In the genomic region with DNA sequence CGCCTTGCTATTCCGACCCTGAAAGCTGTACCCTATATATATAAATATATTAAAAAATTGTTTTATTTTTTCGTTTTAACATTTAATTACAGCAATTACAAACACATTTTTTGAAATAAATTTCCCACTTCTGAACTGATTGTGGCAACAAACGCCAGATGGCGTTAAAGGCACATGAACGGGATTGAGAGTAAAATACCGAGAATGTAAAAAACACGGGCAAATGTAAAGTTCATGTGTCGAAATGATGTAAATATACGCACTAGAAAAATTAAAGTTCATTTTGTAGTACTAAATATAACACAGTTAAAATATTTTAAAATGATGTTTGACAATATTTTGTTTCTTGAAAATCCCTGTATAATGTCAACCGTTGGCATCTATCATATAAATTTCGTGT, we compare ENCODE assay signal across 1 fruit fly cellular context.
TF ChIP-seq lines count a peak whose summit lies in the region.

No protein-coding gene starts in this region.

TF ChIP-seq in whole organism, embryonic, 481 proteins besides CTCF, POLR2A, EP300 and RAD21 (continued from another document and continues in another):
- no peak for TF ChIP-seq CG7745 (tag; optimal IDR thresholded peaks at IDR 0.05; lab: Kevin White, UChicago)
- no peak for TF ChIP-seq CG8281 (tag; optimal IDR thresholded peaks at IDR 0.05; lab: Kevin White, UChicago)
- TF ChIP-seq nau (GFP tag; optimal IDR thresholded peaks at IDR 0.05; lab: Kevin White, UChicago), result no peak
- TF ChIP-seq sd (tag; optimal IDR thresholded peaks at IDR 0.05; lab: Kevin White, UChicago), result no peak
- no peak for TF ChIP-seq CG10565 (GFP tag; optimal IDR thresholded peaks at IDR 0.05; lab: Kevin White, UChicago)
- no peak for TF ChIP-seq CG11560 (tag; IDR thresholded peaks at IDR 0.05; lab: Robert Waterston, UW)
- peak; percentile 7 for TF ChIP-seq tap (tag; optimal IDR thresholded peaks at IDR 0.05; lab: Kevin White, UChicago)
- peak; percentile 41 for TF ChIP-seq az2 (GFP tag; optimal IDR thresholded peaks at IDR 0.05; lab: Kevin White, UChicago)
- no peak for TF ChIP-seq abd-A (tag; optimal IDR thresholded peaks at IDR 0.05; lab: Kevin White, UChicago)
- TF ChIP-seq ab (GFP tag; optimal IDR thresholded peaks at IDR 0.05; lab: Kevin White, UChicago), result no peak
- no peak for TF ChIP-seq ham (GFP tag; IDR thresholded peaks at IDR 0.05; lab: Robert Waterston, UW)
- TF ChIP-seq lab (GFP tag; optimal IDR thresholded peaks at IDR 0.05; lab: Kevin White, UChicago), result peak; percentile 29
- peak; percentile 27; the same call in 1 of the 3 replicates for TF ChIP-seq hb (GFP tag; IDR thresholded peaks at IDR 0.05; lab: Robert Waterston, UW; ENCODE audit: partially characterized antibody)
- no peak for TF ChIP-seq pum (GFP tag; optimal IDR thresholded peaks at IDR 0.05; lab: Kevin White, UChicago)
- TF ChIP-seq CG17802 (tag; optimal IDR thresholded peaks at IDR 0.05; lab: Kevin White, UChicago), result peak; percentile 13
- TF ChIP-seq Bgb (GFP tag; IDR thresholded peaks at IDR 0.05; lab: Robert Waterston, UW; ENCODE audit: partially characterized antibody), result peak; percentile 81
- TF ChIP-seq CG10654 (GFP tag; optimal IDR thresholded peaks at IDR 0.05; lab: Kevin White, UChicago), result no peak
- TF ChIP-seq eyg (GFP tag; optimal IDR thresholded peaks at IDR 0.05; lab: Kevin White, UChicago), result no peak
- TF ChIP-seq CG4328 (GFP tag; optimal IDR thresholded peaks at IDR 0.05; lab: Kevin White, UChicago), result no peak
- no peak for TF ChIP-seq bab2 (GFP tag; optimal IDR thresholded peaks at IDR 0.05; lab: Kevin White, UChicago)
- TF ChIP-seq CG34224 (GFP tag; IDR thresholded peaks at IDR 0.05; lab: Robert Waterston, UW; ENCODE audit: partially characterized antibody), result no peak
- TF ChIP-seq kah (GFP tag; optimal IDR thresholded peaks at IDR 0.05; lab: Kevin White, UChicago), result peak; percentile 42
- TF ChIP-seq lilli (GFP tag; optimal IDR thresholded peaks at IDR 0.05; lab: Kevin White, UChicago), result no peak
- TF ChIP-seq Lim3 (GFP tag; IDR thresholded peaks at IDR 0.05; lab: Robert Waterston, UW), result no peak
- TF ChIP-seq scrt (GFP tag; optimal IDR thresholded peaks at IDR 0.05; lab: Kevin White, UChicago), result no peak
- TF ChIP-seq exex (tag; optimal IDR thresholded peaks at IDR 0.05; lab: Kevin White, UChicago), result no peak
- no peak for TF ChIP-seq oc (tag; optimal IDR thresholded peaks at IDR 0.05; lab: Kevin White, UChicago)
- peak; percentile 31 for TF ChIP-seq CG1233 (GFP tag; optimal IDR thresholded peaks at IDR 0.05; lab: Kevin White, UChicago)
- no peak for TF ChIP-seq Nf-YC (tag; optimal IDR thresholded peaks at IDR 0.05; lab: Kevin White, UChicago)
- TF ChIP-seq kni (GFP tag; optimal IDR thresholded peaks at IDR 0.05; lab: Kevin White, UChicago), result no peak
- no peak for TF ChIP-seq CG11696 (GFP tag; IDR thresholded peaks at IDR 0.05; lab: Robert Waterston, UW)
- peak; percentile 27 for TF ChIP-seq CG12071 (GFP tag; optimal IDR thresholded peaks at IDR 0.05; lab: Kevin White, UChicago)
- TF ChIP-seq Adf1 (GFP tag; IDR thresholded peaks at IDR 0.05; lab: Robert Waterston, UW), result no peak
- TF ChIP-seq CG8359 (GFP tag; optimal IDR thresholded peaks at IDR 0.05; lab: Kevin White, UChicago; ENCODE audit: borderline replicate concordance), result no peak
- TF ChIP-seq Blimp-1 (GFP tag; optimal IDR thresholded peaks at IDR 0.05; lab: Kevin White, UChicago), result no peak
- TF ChIP-seq CG6254 (GFP tag; optimal IDR thresholded peaks at IDR 0.05; lab: Kevin White, UChicago), result peak; percentile 61
- TF ChIP-seq Rfx (GFP tag; IDR thresholded peaks at IDR 0.05; lab: Robert Waterston, UW), result 0 out of 2 replicates have a peak, but pooled peaks have one; percentile 40
- peak; percentile 31 for TF ChIP-seq Hmr (GFP tag; optimal IDR thresholded peaks at IDR 0.05; lab: Kevin White, UChicago)
- TF ChIP-seq so (GFP tag; IDR thresholded peaks at IDR 0.05; lab: Robert Waterston, UW), result no peak
- peak; percentile 26 for TF ChIP-seq CG10267 (tag; optimal IDR thresholded peaks at IDR 0.05; lab: Kevin White, UChicago)
- no peak for TF ChIP-seq hkb (optimal IDR thresholded peaks at IDR 0.05; lab: Kevin White, UChicago)
- TF ChIP-seq hkb (GFP tag; IDR thresholded peaks at IDR 0.05; lab: Robert Waterston, UW), result no peak
- TF ChIP-seq pros (GFP tag; optimal IDR thresholded peaks at IDR 0.05; lab: Kevin White, UChicago), result no peak
- no peak for TF ChIP-seq ac (GFP tag; optimal IDR thresholded peaks at IDR 0.05; lab: Kevin White, UChicago)
- TF ChIP-seq Neu2 (GFP tag; optimal IDR thresholded peaks at IDR 0.05; lab: Kevin White, UChicago; ENCODE audit: borderline replicate concordance), result no peak
- TF ChIP-seq Atf-2 (GFP tag; optimal IDR thresholded peaks at IDR 0.05; lab: Kevin White, UChicago), result no peak
- TF ChIP-seq btn (GFP tag; optimal IDR thresholded peaks at IDR 0.05; lab: Kevin White, UChicago), result no peak
- TF ChIP-seq stc (GFP tag; IDR thresholded peaks at IDR 0.05; lab: Robert Waterston, UW), result no peak
- no peak for TF ChIP-seq slbo (GFP tag; IDR thresholded peaks at IDR 0.05; lab: Robert Waterston, UW)
- no peak for TF ChIP-seq CG7271 (tag; optimal IDR thresholded peaks at IDR 0.05; lab: Kevin White, UChicago)
- no peak for TF ChIP-seq CG11398 (GFP tag; optimal IDR thresholded peaks at IDR 0.05; lab: Kevin White, UChicago)
- no peak for TF ChIP-seq CG13775 (GFP tag; optimal IDR thresholded peaks at IDR 0.05; lab: Kevin White, UChicago)
- TF ChIP-seq CG3838 (GFP tag; optimal IDR thresholded peaks at IDR 0.05; lab: Kevin White, UChicago), result no peak
- TF ChIP-seq HLHmδ (GFP tag; optimal IDR thresholded peaks at IDR 0.05; lab: Kevin White, UChicago), result no peak
- no peak for TF ChIP-seq ap (GFP tag; IDR thresholded peaks at IDR 0.05; lab: Robert Waterston, UW)
- peak; percentile 36 for TF ChIP-seq dmrt11E (tag; optimal IDR thresholded peaks at IDR 0.05; lab: Kevin White, UChicago)
- TF ChIP-seq ERR (GFP tag; optimal IDR thresholded peaks at IDR 0.05; lab: Kevin White, UChicago), result no peak
- TF ChIP-seq trem (tag; optimal IDR thresholded peaks at IDR 0.05; lab: Kevin White, UChicago), result peak; percentile 26
- peak; percentile 13 for TF ChIP-seq sens (GFP tag; lab: Kevin White, UChicago)
- no peak for TF ChIP-seq NC2α (GFP tag; optimal IDR thresholded peaks at IDR 0.05; lab: Kevin White, UChicago)
- TF ChIP-seq unc-4 (GFP tag; IDR thresholded peaks at IDR 0.05; lab: Robert Waterston, UW; ENCODE audit: partially characterized antibody), result no peak
- TF ChIP-seq CG2202 (tag; optimal IDR thresholded peaks at IDR 0.05; lab: Kevin White, UChicago), result no peak
- TF ChIP-seq CG9437 (GFP tag; optimal IDR thresholded peaks at IDR 0.05; lab: Kevin White, UChicago), result no peak
- TF ChIP-seq CG1647 (GFP tag; optimal IDR thresholded peaks at IDR 0.05; lab: Kevin White, UChicago), result no peak
- TF ChIP-seq CoRest (tag; optimal IDR thresholded peaks at IDR 0.05; lab: Kevin White, UChicago), result peak; percentile 24
- no peak for TF ChIP-seq CG1024 (GFP tag; IDR thresholded peaks at IDR 0.05; lab: Robert Waterston, UW)
- TF ChIP-seq vnd (GFP tag; IDR thresholded peaks at IDR 0.05; lab: Robert Waterston, UW; ENCODE audit: partially characterized antibody), result no peak; the same call in 2 of the 3 replicates
- TF ChIP-seq CG4424 (GFP tag; optimal IDR thresholded peaks at IDR 0.05; lab: Kevin White, UChicago), result peak; percentile 49
- TF ChIP-seq CG10959 (GFP tag; IDR thresholded peaks at IDR 0.05; lab: Robert Waterston, UW), result no peak
- TF ChIP-seq dmrt99B (tag; optimal IDR thresholded peaks at IDR 0.05; lab: Kevin White, UChicago), result peak; percentile 38
- no peak for TF ChIP-seq TFAM (GFP tag; optimal IDR thresholded peaks at IDR 0.05; lab: Kevin White, UChicago)
- peak; percentile 59 for TF ChIP-seq NfI (GFP tag; optimal IDR thresholded peaks at IDR 0.05; lab: Kevin White, UChicago)
- TF ChIP-seq pan (optimal IDR thresholded peaks at IDR 0.05; lab: Kevin White, UChicago), result no peak
- no peak for TF ChIP-seq pan (GFP tag; optimal IDR thresholded peaks at IDR 0.05 in 1 of 2, IDR thresholded peaks at IDR 0.05 in 1 of 2)
- no peak for TF ChIP-seq CG8924 (tag; optimal IDR thresholded peaks at IDR 0.05; lab: Kevin White, UChicago)
- TF ChIP-seq esg (GFP tag; conservative IDR thresholded peaks at IDR 0.05; lab: Robert Waterston, UW), result no peak
- no peak for TF ChIP-seq CG9876 (GFP tag; optimal IDR thresholded peaks at IDR 0.05; lab: Kevin White, UChicago)
- TF ChIP-seq Hsf (GFP tag; optimal IDR thresholded peaks at IDR 0.05; lab: Kevin White, UChicago), result peak; percentile 33
- TF ChIP-seq CG32532 (GFP tag; IDR thresholded peaks at IDR 0.05; lab: Robert Waterston, UW), result peak; percentile 28; the same call in 1 of the 2 replicates
- TF ChIP-seq Hr51 (GFP tag; optimal IDR thresholded peaks at IDR 0.05; lab: Kevin White, UChicago), result peak in 1 of 2 experiments; percentile 35
- TF ChIP-seq bigmax (GFP tag; optimal IDR thresholded peaks at IDR 0.05; lab: Kevin White, UChicago), result no peak
- TF ChIP-seq pita (GFP tag; optimal IDR thresholded peaks at IDR 0.05; lab: Kevin White, UChicago), result peak; percentile 1
- TF ChIP-seq odd (GFP tag; optimal IDR thresholded peaks at IDR 0.05; lab: Kevin White, UChicago), result no peak
- TF ChIP-seq trh (GFP tag; optimal IDR thresholded peaks at IDR 0.05; lab: Kevin White, UChicago), result no peak
- peak; percentile 21 for TF ChIP-seq nmo (GFP tag; optimal IDR thresholded peaks at IDR 0.05; lab: Kevin White, UChicago)
- TF ChIP-seq Dip3 (GFP tag; optimal IDR thresholded peaks at IDR 0.05; lab: Kevin White, UChicago), result no peak
- TF ChIP-seq CG4282 (GFP tag; optimal IDR thresholded peaks at IDR 0.05; lab: Kevin White, UChicago), result no peak
- no peak for TF ChIP-seq CG5245 (GFP tag; optimal IDR thresholded peaks at IDR 0.05; lab: Kevin White, UChicago)
- no peak for TF ChIP-seq CG11695 (GFP tag; IDR thresholded peaks at IDR 0.05; lab: Robert Waterston, UW)
- no peak for TF ChIP-seq Rx (GFP tag; IDR thresholded peaks at IDR 0.05; lab: Robert Waterston, UW)
- no peak for TF ChIP-seq dan (GFP tag; IDR thresholded peaks at IDR 0.05; lab: Robert Waterston, UW)
- no peak for TF ChIP-seq CG3407 (GFP tag; optimal IDR thresholded peaks at IDR 0.05; lab: Kevin White, UChicago)
- TF ChIP-seq chinmo (GFP tag; IDR thresholded peaks at IDR 0.05; lab: Robert Waterston, UW; ENCODE audit: partially characterized antibody), result 0 out of 4 replicates have a peak, but pooled peaks have one; percentile 19
- 0 out of 2 replicates have a peak, but pooled peaks have one; percentile 5 for TF ChIP-seq CG32772 (GFP tag; IDR thresholded peaks at IDR 0.05; lab: Robert Waterston, UW)
- TF ChIP-seq jumu (GFP tag; optimal IDR thresholded peaks at IDR 0.05; lab: Kevin White, UChicago), result no peak
- TF ChIP-seq Hr39 (optimal IDR thresholded peaks at IDR 0.05; lab: Kevin White, UChicago), result no peak
- no peak for TF ChIP-seq BEAF-32 (GFP tag; optimal IDR thresholded peaks at IDR 0.05; lab: Kevin White, UChicago)
- TF ChIP-seq jigr1 (GFP tag; IDR thresholded peaks at IDR 0.05; lab: Robert Waterston, UW), result no peak
- TF ChIP-seq ase (GFP tag; IDR thresholded peaks at IDR 0.05; lab: Robert Waterston, UW), result no peak
- TF ChIP-seq al (GFP tag; IDR thresholded peaks at IDR 0.05; lab: Robert Waterston, UW), result no peak
- no peak; the same call in 1 of the 2 replicates for TF ChIP-seq CG14441 (GFP tag; IDR thresholded peaks at IDR 0.05; lab: Robert Waterston, UW)
- no peak for TF ChIP-seq Usf (GFP tag; optimal IDR thresholded peaks at IDR 0.05; lab: Kevin White, UChicago)
- TF ChIP-seq nerfin-1 (tag; optimal IDR thresholded peaks at IDR 0.05; lab: Kevin White, UChicago), result peak; percentile 34
- peak; percentile 6 for TF ChIP-seq ATbp (GFP tag; optimal IDR thresholded peaks at IDR 0.05; lab: Kevin White, UChicago)
- peak; percentile 3 for TF ChIP-seq CG9817 (tag; optimal IDR thresholded peaks at IDR 0.05; lab: Kevin White, UChicago)
- no peak for TF ChIP-seq zen2 (GFP tag; IDR thresholded peaks at IDR 0.05; lab: Robert Waterston, UW; ENCODE audit: partially characterized antibody)
- no peak for TF ChIP-seq tll (GFP tag; optimal IDR thresholded peaks at IDR 0.05; lab: Kevin White, UChicago)
- TF ChIP-seq H2.0 (GFP tag; IDR thresholded peaks at IDR 0.05; lab: Robert Waterston, UW), result no peak
- no peak for TF ChIP-seq CG7556 (GFP tag; optimal IDR thresholded peaks at IDR 0.05; lab: Kevin White, UChicago)
- no peak for TF ChIP-seq CG12391 (tag; optimal IDR thresholded peaks at IDR 0.05; lab: Kevin White, UChicago)
- TF ChIP-seq salm (tag; optimal IDR thresholded peaks at IDR 0.05; lab: Kevin White, UChicago), result no peak
- 0 out of 2 replicates have a peak, but pooled peaks have one; percentile 16 for TF ChIP-seq CG4730 (GFP tag; IDR thresholded peaks at IDR 0.05; lab: Robert Waterston, UW)
- TF ChIP-seq Tbp (GFP tag; optimal IDR thresholded peaks at IDR 0.05; lab: Kevin White, UChicago), result no peak
- peak; percentile 28 for TF ChIP-seq Asciz (GFP tag; optimal IDR thresholded peaks at IDR 0.05; lab: Kevin White, UChicago)
- TF ChIP-seq cad (GFP tag; optimal IDR thresholded peaks at IDR 0.05; lab: Kevin White, UChicago), result no peak
- no peak for TF ChIP-seq gcm (GFP tag; optimal IDR thresholded peaks at IDR 0.05; lab: Kevin White, UChicago)
- TF ChIP-seq Ssrp (tag; optimal IDR thresholded peaks at IDR 0.05; lab: Kevin White, UChicago), result peak; percentile 9
- TF ChIP-seq grau (tag; optimal IDR thresholded peaks at IDR 0.05; lab: Kevin White, UChicago), result peak; percentile 41
- TF ChIP-seq CG18764 (GFP tag; optimal IDR thresholded peaks at IDR 0.05; lab: Kevin White, UChicago), result no peak
- TF ChIP-seq Ets65A (GFP tag; lab: Kevin White, UChicago), result peak; percentile 69
- no peak for TF ChIP-seq slou (GFP tag; optimal IDR thresholded peaks at IDR 0.05; lab: Kevin White, UChicago)
- TF ChIP-seq CG17912 (GFP tag; optimal IDR thresholded peaks at IDR 0.05; lab: Kevin White, UChicago), result no peak
- TF ChIP-seq CG7839 (tag; optimal IDR thresholded peaks at IDR 0.05; lab: Kevin White, UChicago), result peak; percentile 43
- no peak for TF ChIP-seq CG8765 (GFP tag; IDR thresholded peaks at IDR 0.05; lab: Robert Waterston, UW)
- no peak for TF ChIP-seq Dad (GFP tag; optimal IDR thresholded peaks at IDR 0.05; lab: Kevin White, UChicago)
- no peak for TF ChIP-seq CG15479 (GFP tag; optimal IDR thresholded peaks at IDR 0.05; lab: Kevin White, UChicago)
- no peak for TF ChIP-seq CG30431 (GFP tag; optimal IDR thresholded peaks at IDR 0.05; lab: Kevin White, UChicago)
- no peak for TF ChIP-seq CG3065 (GFP tag; optimal IDR thresholded peaks at IDR 0.05; lab: Kevin White, UChicago)
- TF ChIP-seq sr (GFP tag; IDR thresholded peaks at IDR 0.05; lab: Robert Waterston, UW), result no peak
- TF ChIP-seq sima (GFP tag; optimal IDR thresholded peaks at IDR 0.05; lab: Kevin White, UChicago), result no peak
- no peak for TF ChIP-seq CG14667 (GFP tag; IDR thresholded peaks at IDR 0.05; lab: Robert Waterston, UW)
